Fruit fly (Drosophila melanogaster): Measurements from ENCODE around the gene solo.

solo gene

dm6 chr2L:15061368-15061767 lies at the start of gene solo, which contains the start of gene vas:
solo (plus strand) TSS chr2L:15061656.
vas (plus strand) TSS chr2L:15061656.
- TF ChIP-seq EcR (GFP tag; optimal IDR thresholded peaks at IDR 0.05) (no peak), Dll (optimal IDR thresholded peaks at IDR 0.05) (no peak), psq (optimal IDR thresholded peaks at IDR 0.05) (no peak), CG8478 (optimal IDR thresholded peaks at IDR 0.05) (no peak), usp (GFP tag; optimal IDR thresholded peaks at IDR 0.05) (no peak), pan (optimal IDR thresholded peaks at IDR 0.05) (no peak)

dm6 chr2L:15011779-15012178 lies 49.7 kb upstream of the solo start:
- no peak for TF ChIP-seq EcR (GFP tag; optimal IDR thresholded peaks at IDR 0.05)
- TF ChIP-seq pan (optimal IDR thresholded peaks at IDR 0.05) = no peak
- no peak for TF ChIP-seq CG8478 (optimal IDR thresholded peaks at IDR 0.05)
- no peak for TF ChIP-seq Dll (optimal IDR thresholded peaks at IDR 0.05)
- no peak for TF ChIP-seq psq (optimal IDR thresholded peaks at IDR 0.05)
- TF ChIP-seq usp (GFP tag; optimal IDR thresholded peaks at IDR 0.05) = no peak

dm6 chr2L:15013523-15013922 lies 47.9 kb upstream of the solo start:
- TF ChIP-seq pan (optimal IDR thresholded peaks at IDR 0.05) = no peak
- TF ChIP-seq EcR (GFP tag; optimal IDR thresholded peaks at IDR 0.05) = no peak
- TF ChIP-seq usp (GFP tag; optimal IDR thresholded peaks at IDR 0.05) = no peak
- no peak for TF ChIP-seq CG8478 (optimal IDR thresholded peaks at IDR 0.05)
- TF ChIP-seq Dll (optimal IDR thresholded peaks at IDR 0.05) = no peak
- TF ChIP-seq psq (optimal IDR thresholded peaks at IDR 0.05) = no peak

- TF ChIP-seq psq (optimal IDR thresholded peaks at IDR 0.05) (no peak), CG8478 (optimal IDR thresholded peaks at IDR 0.05) (no peak), EcR (GFP tag; optimal IDR thresholded peaks at IDR 0.05) (no peak), pan (optimal IDR thresholded peaks at IDR 0.05) (no peak), usp (GFP tag; optimal IDR thresholded peaks at IDR 0.05) (no peak), Dll (optimal IDR thresholded peaks at IDR 0.05) (no peak)
These were observed 45.4 kb upstream of the solo start, which contains the start of gene GABA-B-R1 for dm6 chr2L:15016031-15016430. GABA-B-R1 (plus strand) TSS chr2L:15016331.

dm6 chr2L:15026582-15026981 lies 34.9 kb upstream of the solo start, which contains the start of gene CG33310:
CG33310 (plus strand) TSS chr2L:15026882.
- TF ChIP-seq psq (optimal IDR thresholded peaks at IDR 0.05) (no peak), CG8478 (optimal IDR thresholded peaks at IDR 0.05) (no peak), pan (optimal IDR thresholded peaks at IDR 0.05) (no peak), EcR (GFP tag; optimal IDR thresholded peaks at IDR 0.05) (no peak), Dll (optimal IDR thresholded peaks at IDR 0.05) (no peak), usp (GFP tag; optimal IDR thresholded peaks at IDR 0.05) (no peak)

- TF ChIP-seq usp (GFP tag; optimal IDR thresholded peaks at IDR 0.05) = no peak
- TF ChIP-seq EcR (GFP tag; optimal IDR thresholded peaks at IDR 0.05) = no peak
- no peak for TF ChIP-seq Dll (optimal IDR thresholded peaks at IDR 0.05)
- no peak for TF ChIP-seq pan (optimal IDR thresholded peaks at IDR 0.05)
- TF ChIP-seq psq (optimal IDR thresholded peaks at IDR 0.05) = no peak
- no peak for TF ChIP-seq CG8478 (optimal IDR thresholded peaks at IDR 0.05)
These were observed 29.8 kb upstream of the solo start, which contains the start of gene CG31832 for dm6 chr2L:15031650-15032049. CG31832 (minus strand) TSS chr2L:15031750.

- TF ChIP-seq pan (optimal IDR thresholded peaks at IDR 0.05) (no peak), Dll (optimal IDR thresholded peaks at IDR 0.05) (no peak), EcR (GFP tag; optimal IDR thresholded peaks at IDR 0.05) (no peak), usp (GFP tag; optimal IDR thresholded peaks at IDR 0.05) (no peak), psq (optimal IDR thresholded peaks at IDR 0.05) (no peak), CG8478 (optimal IDR thresholded peaks at IDR 0.05) (no peak)
These were observed 26.1 kb upstream of the solo start, which contains the start of gene yellow-c for dm6 chr2L:15035366-15035765. yellow-c (plus strand) TSS chr2L:15035394.

dm6 chr2L:15038339-15039308 lies 22.8 kb upstream of the solo start, which contains the start of gene CIAPIN1:
CIAPIN1 (minus strand) TSS chr2L:15038861.
- TF ChIP-seq psq (optimal IDR thresholded peaks at IDR 0.05) = no peak
- TF ChIP-seq usp (GFP tag; optimal IDR thresholded peaks at IDR 0.05) = no peak
- TF ChIP-seq pan (optimal IDR thresholded peaks at IDR 0.05) = no peak
- TF ChIP-seq Dll (optimal IDR thresholded peaks at IDR 0.05) = no peak
- TF ChIP-seq EcR (GFP tag; optimal IDR thresholded peaks at IDR 0.05) = no peak
- TF ChIP-seq CG8478 (optimal IDR thresholded peaks at IDR 0.05) = no peak

dm6 chr2L:15039309-15039772 lies 22.1 kb upstream of the solo start:
- TF ChIP-seq Dll (optimal IDR thresholded peaks at IDR 0.05) (no peak), EcR (GFP tag; optimal IDR thresholded peaks at IDR 0.05) (no peak), psq (optimal IDR thresholded peaks at IDR 0.05) (no peak), usp (GFP tag; optimal IDR thresholded peaks at IDR 0.05) (no peak), pan (optimal IDR thresholded peaks at IDR 0.05) (no peak), CG8478 (optimal IDR thresholded peaks at IDR 0.05) (no peak)

- no peak for TF ChIP-seq CG8478 (optimal IDR thresholded peaks at IDR 0.05)
- TF ChIP-seq EcR (GFP tag; optimal IDR thresholded peaks at IDR 0.05) = no peak
- no peak for TF ChIP-seq usp (GFP tag; optimal IDR thresholded peaks at IDR 0.05)
- TF ChIP-seq pan (optimal IDR thresholded peaks at IDR 0.05) = no peak
- no peak for TF ChIP-seq Dll (optimal IDR thresholded peaks at IDR 0.05)
- TF ChIP-seq psq (optimal IDR thresholded peaks at IDR 0.05) = no peak
These were observed 17.7 kb upstream of the solo start for dm6 chr2L:15043718-15044117.

dm6 chr2L:15052805-15053388 lies 8.6 kb upstream of the solo start:
- TF ChIP-seq pan (optimal IDR thresholded peaks at IDR 0.05) = no peak
- no peak for TF ChIP-seq psq (optimal IDR thresholded peaks at IDR 0.05)
- no peak for TF ChIP-seq CG8478 (optimal IDR thresholded peaks at IDR 0.05)
- no peak for TF ChIP-seq Dll (optimal IDR thresholded peaks at IDR 0.05)
- TF ChIP-seq EcR (GFP tag; optimal IDR thresholded peaks at IDR 0.05) = no peak
- no peak for TF ChIP-seq usp (GFP tag; optimal IDR thresholded peaks at IDR 0.05)
